Worm (Caenorhabditis elegans): ENCODE results near the gene C02G6.2.

C02G6.2 gene

DNA sequence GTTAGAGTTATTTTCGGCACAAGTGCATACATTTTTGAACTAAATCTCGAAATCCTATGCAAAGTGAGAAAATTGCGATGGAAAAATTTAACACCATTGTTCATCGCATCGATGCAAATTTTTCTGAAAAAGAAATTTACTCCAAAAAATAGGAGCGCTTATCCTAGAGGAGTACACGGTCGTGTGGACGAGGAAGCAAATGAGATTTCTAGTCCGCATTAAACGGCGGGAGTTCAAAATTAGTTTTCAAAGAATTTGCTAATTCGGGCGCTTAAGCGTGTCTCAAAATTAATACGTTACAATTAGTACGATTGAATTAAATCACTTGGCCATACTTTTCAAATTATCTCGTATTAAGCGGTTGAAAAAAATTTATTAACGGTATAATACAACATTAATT lies 45.8 kb downstream of the C02G6.2 start, which contains the start of gene lrpr-1 (continued):
- TF ChIP-seq unc-55 (GFP tag; optimal IDR thresholded peaks at IDR 0.05): peak; percentile 86
- no peak for TF ChIP-seq fos-1 (tag; optimal IDR thresholded peaks at IDR 0.05)
- TF ChIP-seq unc-62 (GFP tag; optimal IDR thresholded peaks at IDR 0.05): no peak
- TF ChIP-seq ceh-16 (tag; optimal IDR thresholded peaks at IDR 0.05): no peak
- no peak for TF ChIP-seq nhr-129 (tag; optimal IDR thresholded peaks at IDR 0.05)
- TF ChIP-seq lin-13 (GFP tag; optimal IDR thresholded peaks at IDR 0.05): peak; percentile 75
- TF ChIP-seq nhr-6 (tag; optimal IDR thresholded peaks at IDR 0.05): peak; percentile 69
- no peak for TF ChIP-seq skn-1 (tag; optimal IDR thresholded peaks at IDR 0.05)
- no peak for TF ChIP-seq nhr-77 (tag; optimal IDR thresholded peaks at IDR 0.05)
- peak; percentile 62 for TF ChIP-seq nhr-21 (tag; optimal IDR thresholded peaks at IDR 0.05)
- TF ChIP-seq lin-39 (tag; optimal IDR thresholded peaks at IDR 0.05): no peak
- no peak for TF ChIP-seq unc-39 (tag; optimal IDR thresholded peaks at IDR 0.05)
- TF ChIP-seq mdl-1 (tag; optimal IDR thresholded peaks at IDR 0.05): no peak
- no peak for TF ChIP-seq nhr-237 (tag; optimal IDR thresholded peaks at IDR 0.05)
- TF ChIP-seq mab-5 (tag; optimal IDR thresholded peaks at IDR 0.05): peak; percentile 60
- no peak for TF ChIP-seq aly-2 (tag; optimal IDR thresholded peaks at IDR 0.05)
- TF ChIP-seq ztf-11 (tag; optimal IDR thresholded peaks at IDR 0.05): no peak
- TF ChIP-seq peb-1 (tag; optimal IDR thresholded peaks at IDR 0.05): no peak
- TF ChIP-seq Y55F3AM.14 (GFP tag; optimal IDR thresholded peaks at IDR 0.05): peak; percentile 14
- TF ChIP-seq elt-1 (tag; optimal IDR thresholded peaks at IDR 0.05): no peak
- TF ChIP-seq nhr-12 (tag; optimal IDR thresholded peaks at IDR 0.05): no peak
- peak; percentile 74 for TF ChIP-seq crh-2 (tag; optimal IDR thresholded peaks at IDR 0.05)
- TF ChIP-seq lsy-2 (tag; optimal IDR thresholded peaks at IDR 0.05): peak; percentile 75 to 91
- TF ChIP-seq nhr-25 (tag; optimal IDR thresholded peaks at IDR 0.05): no peak

ce11 chrV:5919887-5920286 lies 48.0 kb downstream of the C02G6.2 start, which contains the start of gene C04E6.12:
Gene C04E6.12, minus strand, starts transcription at chrV:5919987.
- TF ChIP-seq ceh-82 (tag; optimal IDR thresholded peaks at IDR 0.05) (no peak), mab-5 (tag; optimal IDR thresholded peaks at IDR 0.05) (no peak), nhr-12 (tag; optimal IDR thresholded peaks at IDR 0.05) (no peak), mbf-1 (tag; optimal IDR thresholded peaks at IDR 0.05) (no peak), dmd-4 (tag; optimal IDR thresholded peaks at IDR 0.05) (no peak), ztf-11 (tag; optimal IDR thresholded peaks at IDR 0.05) (no peak), ZK546.5 (tag; optimal IDR thresholded peaks at IDR 0.05) (no peak), F13H6.1 (tag; optimal IDR thresholded peaks at IDR 0.05) (no peak), nhr-129 (tag; optimal IDR thresholded peaks at IDR 0.05) (no peak), nhr-25 (tag; optimal IDR thresholded peaks at IDR 0.05) (no peak), fos-1 (tag; optimal IDR thresholded peaks at IDR 0.05) (no peak)

ce11 chrV:5921761-5922160 lies 49.9 kb downstream of the C02G6.2 start:
- TF ChIP-seq ztf-11 (tag; optimal IDR thresholded peaks at IDR 0.05) (no peak), fos-1 (tag; optimal IDR thresholded peaks at IDR 0.05) (no peak), ama-1 (optimal IDR thresholded peaks at IDR 0.05) (no peak), C34F6.9 (tag; optimal IDR thresholded peaks at IDR 0.05) (no peak), ztf-1 (GFP tag; conservative IDR thresholded peaks at IDR 0.05) (no peak), nhr-77 (tag; optimal IDR thresholded peaks at IDR 0.05) (no peak), F13H6.1 (tag; optimal IDR thresholded peaks at IDR 0.05) (no peak), aly-2 (tag; optimal IDR thresholded peaks at IDR 0.05) (no peak), peb-1 (tag; optimal IDR thresholded peaks at IDR 0.05) (no peak), nhr-6 (tag; optimal IDR thresholded peaks at IDR 0.05) (no peak), ZK546.5 (tag; optimal IDR thresholded peaks at IDR 0.05) (no peak), ceh-82 (tag; optimal IDR thresholded peaks at IDR 0.05) (no peak), nhr-10 (tag; optimal IDR thresholded peaks at IDR 0.05) (no peak)

DNA sequence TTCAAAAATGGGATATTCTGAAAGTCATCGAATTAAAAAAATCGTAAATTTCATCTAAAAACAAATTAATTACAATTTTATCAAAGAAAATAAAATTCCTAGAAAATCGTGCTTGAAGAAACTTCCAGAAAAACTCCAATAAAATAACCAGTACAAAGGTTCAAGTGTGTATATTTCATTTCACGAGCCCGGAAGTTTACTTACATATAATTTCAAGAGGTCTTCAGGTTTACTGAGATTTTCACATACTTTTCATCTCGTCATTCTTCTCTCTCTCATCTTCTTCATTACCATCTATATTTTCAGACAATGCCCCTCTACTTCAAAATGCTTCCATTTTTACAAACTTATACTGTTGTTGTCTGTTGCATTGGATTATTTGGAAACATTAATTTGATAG lies 50.4 kb downstream of the C02G6.2 start, which contains the start of gene srsx-18:
srsx-18 (plus strand) TSS at position 301 of the 400 bp plus-strand sequence.
- TF ChIP-seq lsy-2 (tag; optimal IDR thresholded peaks at IDR 0.05) (no peak), blmp-1 (tag; optimal IDR thresholded peaks at IDR 0.05; ENCODE audit: insufficient read depth) (no peak), peb-1 (tag; optimal IDR thresholded peaks at IDR 0.05) (no peak), F13H6.1 (tag; optimal IDR thresholded peaks at IDR 0.05) (no peak), nhr-11 (tag; optimal IDR thresholded peaks at IDR 0.05) (no peak), crh-2 (tag; optimal IDR thresholded peaks at IDR 0.05) (no peak), unc-62 (GFP tag; optimal IDR thresholded peaks at IDR 0.05) (no peak), sma-3 (GFP tag; optimal IDR thresholded peaks at IDR 0.05) (no peak), elt-3 (tag; optimal IDR thresholded peaks at IDR 0.05) (no peak), sma-9 (GFP tag; optimal IDR thresholded peaks at IDR 0.05) (no peak), sma-9 (tag; optimal IDR thresholded peaks at IDR 0.05) (no peak), nhr-23 (tag; optimal IDR thresholded peaks at IDR 0.05) (no peak), dmd-4 (tag; optimal IDR thresholded peaks at IDR 0.05) (no peak), ceh-82 (tag; optimal IDR thresholded peaks at IDR 0.05) (no peak), elt-1 (tag; optimal IDR thresholded peaks at IDR 0.05) (no peak)

All from whole organism, L2 larva.